Worm (Caenorhabditis elegans) whole organism, L3 larva: ENCODE measurements around the gene F13E9.9.

Experiments
- R02D3.7 ChIP-seq: fragments of 150-350 bp; optimal IDR thresholded peaks from 2 replicates; lab custom pipeline; 2014; ENCODE audit warnings: missing biosample characterization, missing genetic modification characterization
- ZK546.5 ChIP-seq: sonication (generic microtip); optimal IDR thresholded peaks from 2 replicates; lab custom pipeline; 2017; ENCODE audit warnings: missing biosample characterization, missing genetic modification characterization
- ama-1 ChIP-seq: fragments of 150-350 bp; optimal IDR thresholded peaks from 2 replicates; lab custom pipeline; 2018
- ceh-28 ChIP-seq: fragments of 150-350 bp; optimal IDR thresholded peaks from 2 replicates; lab custom pipeline; 2014; ENCODE audit warnings: missing biosample characterization, missing genetic modification reagents, missing genetic modification characterization
- ceh-9 ChIP-seq: sonication (generic microtip); optimal IDR thresholded peaks from 2 replicates; lab custom pipeline; 2018; ENCODE audit warnings: missing biosample characterization, missing genetic modification characterization
- egl-27 ChIP-seq: sonication (generic microtip); optimal IDR thresholded peaks from 4 replicates; lab custom pipeline; 2017; ENCODE audit warnings: missing biosample characterization, missing genetic modification reagents, missing genetic modification characterization
- egl-5 ChIP-seq: fragments of 150-350 bp; optimal IDR thresholded peaks from 2 replicates; lab custom pipeline; 2017; ENCODE audit warnings: missing biosample characterization, missing genetic modification reagents, missing genetic modification characterization, inconsistent platforms
- elt-1 ChIP-seq: fragments of 150-350 bp; optimal IDR thresholded peaks from 2 replicates; lab custom pipeline; 2014; ENCODE audit warnings: missing biosample characterization, missing genetic modification characterization
- elt-2 ChIP-seq: sonication (generic microtip); optimal IDR thresholded peaks from 2 replicates; lab custom pipeline; 2016; ENCODE audit warnings: missing genetic modification reagents, mild to moderate bottlenecking, missing genetic modification characterization, missing compliant biosample characterization
- elt-3 ChIP-seq, 3 experiments: fragments of 150-350 bp in 1 of 3; sonication (generic microtip) in 2 of 3; optimal IDR thresholded peaks; 2 replicates in 2 of 3; 4 replicates in 1 of 3; lab custom pipeline; 2014 to 2017; ENCODE audit warnings: missing biosample characterization in 3 of 3, missing genetic modification characterization in 3 of 3
- fkh-10 ChIP-seq: sonication (generic microtip); optimal IDR thresholded peaks from 2 replicates; lab custom pipeline; 2017; ENCODE audit warnings: missing biosample characterization, missing genetic modification reagents, missing genetic modification characterization
- fkh-2 ChIP-seq: fragments of 150-350 bp; optimal IDR thresholded peaks from 2 replicates; lab custom pipeline; 2014; ENCODE audit warnings: missing biosample characterization, missing genetic modification reagents, missing genetic modification characterization
- fos-1 ChIP-seq: fragments of 150-350 bp; optimal IDR thresholded peaks from 2 replicates; lab custom pipeline; 2014; ENCODE audit warnings: missing biosample characterization, missing genetic modification characterization
- hmg-11 ChIP-seq: sonication (generic microtip); optimal IDR thresholded peaks from 2 replicates; lab custom pipeline; 2016; ENCODE audit warnings: missing genetic modification characterization, missing compliant biosample characterization
- lin-15B ChIP-seq: fragments of 150-350 bp; optimal IDR thresholded peaks from 2 replicates; lab custom pipeline; 2014; ENCODE audit warnings: missing biosample characterization, missing genetic modification characterization
- lin-39 ChIP-seq: fragments of 150-350 bp; optimal IDR thresholded peaks from 2 replicates; lab custom pipeline; 2018; ENCODE audit warnings: missing biosample characterization, missing genetic modification reagents, missing genetic modification characterization
- lsy-12 ChIP-seq: sonication (generic microtip); optimal IDR thresholded peaks from 2 replicates; lab custom pipeline; 2016; ENCODE audit warnings: mild to moderate bottlenecking, missing genetic modification characterization, missing compliant biosample characterization
- mdl-1 ChIP-seq: fragments of 150-350 bp; optimal IDR thresholded peaks from 2 replicates; lab custom pipeline; 2014; ENCODE audit warnings: missing biosample characterization, missing genetic modification characterization
- mml-1 ChIP-seq: fragments of 150-350 bp; sonication (generic microtip); optimal IDR thresholded peaks from 3 replicates; lab custom pipeline; 2014; ENCODE audit warnings: missing biosample characterization, missing genetic modification characterization
- nfya-1 ChIP-seq: sonication (generic microtip); optimal IDR thresholded peaks from 2 replicates; lab custom pipeline; 2017; ENCODE audit warnings: missing genetic modification characterization, mild to moderate bottlenecking, missing compliant biosample characterization, antibody characterized with exemption, moderate library complexity; ENCODE audit not compliant: insufficient read depth
- nhr-11 ChIP-seq: fragments of 150-350 bp; optimal IDR thresholded peaks from 2 replicates; lab custom pipeline; 2014; ENCODE audit warnings: missing biosample characterization, missing genetic modification characterization
- nhr-23 ChIP-seq: fragments of 150-350 bp; optimal IDR thresholded peaks from 2 replicates; lab custom pipeline; 2014; ENCODE audit warnings: missing biosample characterization, missing genetic modification reagents, missing genetic modification characterization
- nhr-237 ChIP-seq: fragments of 150-350 bp; optimal IDR thresholded peaks from 2 replicates; lab custom pipeline; 2014; ENCODE audit warnings: missing biosample characterization, missing genetic modification characterization
- nhr-25 ChIP-seq: sonication (generic microtip); optimal IDR thresholded peaks from 2 replicates; lab custom pipeline; 2017; ENCODE audit warnings: missing biosample characterization, missing genetic modification characterization
- nhr-28 ChIP-seq: fragments of 150-350 bp; optimal IDR thresholded peaks from 2 replicates; lab custom pipeline; 2014; ENCODE audit warnings: missing biosample characterization, missing genetic modification characterization
- nhr-43 ChIP-seq: sonication (generic microtip); optimal IDR thresholded peaks from 2 replicates; lab custom pipeline; 2016; ENCODE audit warnings: mild to moderate bottlenecking, missing genetic modification characterization, missing compliant biosample characterization; ENCODE audit not compliant: poor library complexity, severe bottlenecking
- nhr-67 ChIP-seq: fragments of 150-350 bp; optimal IDR thresholded peaks from 2 replicates; lab custom pipeline; 2014; ENCODE audit warnings: missing biosample characterization, missing genetic modification characterization
- nhr-76 ChIP-seq: fragments of 150-350 bp; sonication (generic microtip); optimal IDR thresholded peaks from 5 replicates; lab custom pipeline; 2014; ENCODE audit warnings: missing biosample characterization, missing genetic modification characterization
- pha-4 ChIP-seq: fragments of 150-350 bp; optimal IDR thresholded peaks from 2 replicates; lab custom pipeline; 2014; ENCODE audit warnings: missing biosample characterization, missing genetic modification reagents, missing genetic modification characterization
- pqm-1 ChIP-seq: fragments of 150-350 bp; optimal IDR thresholded peaks from 2 replicates; lab custom pipeline; 2017; ENCODE audit warnings: missing biosample characterization, missing genetic modification characterization, inconsistent platforms
- sea-2 ChIP-seq: fragments of 150-350 bp; sonication (generic microtip); optimal IDR thresholded peaks from 4 replicates; lab custom pipeline; 2014; ENCODE audit warnings: missing biosample characterization, missing genetic modification reagents, missing genetic modification characterization
- skn-1 ChIP-seq: fragments of 150-350 bp; optimal IDR thresholded peaks from 2 replicates; lab custom pipeline; 2014; ENCODE audit warnings: missing biosample characterization, missing genetic modification characterization
- snpc-4 ChIP-seq: fragments of 150-350 bp; optimal IDR thresholded peaks from 2 replicates; lab custom pipeline; 2014; ENCODE audit warnings: missing biosample characterization, missing genetic modification characterization
- tbx-2 ChIP-seq: sonication (generic microtip); optimal IDR thresholded peaks from 2 replicates; lab custom pipeline; 2016; ENCODE audit warnings: mild to moderate bottlenecking, missing genetic modification characterization, missing compliant biosample characterization
- zag-1 ChIP-seq: fragments of 150-350 bp; optimal IDR thresholded peaks from 2 replicates; lab custom pipeline; 2014; ENCODE audit warnings: missing biosample characterization, missing genetic modification characterization
- ztf-11 ChIP-seq: fragments of 150-350 bp; optimal IDR thresholded peaks from 2 replicates; lab custom pipeline; 2014; ENCODE audit warnings: missing biosample characterization, missing genetic modification characterization

The F13E9.9 gene

DNA sequence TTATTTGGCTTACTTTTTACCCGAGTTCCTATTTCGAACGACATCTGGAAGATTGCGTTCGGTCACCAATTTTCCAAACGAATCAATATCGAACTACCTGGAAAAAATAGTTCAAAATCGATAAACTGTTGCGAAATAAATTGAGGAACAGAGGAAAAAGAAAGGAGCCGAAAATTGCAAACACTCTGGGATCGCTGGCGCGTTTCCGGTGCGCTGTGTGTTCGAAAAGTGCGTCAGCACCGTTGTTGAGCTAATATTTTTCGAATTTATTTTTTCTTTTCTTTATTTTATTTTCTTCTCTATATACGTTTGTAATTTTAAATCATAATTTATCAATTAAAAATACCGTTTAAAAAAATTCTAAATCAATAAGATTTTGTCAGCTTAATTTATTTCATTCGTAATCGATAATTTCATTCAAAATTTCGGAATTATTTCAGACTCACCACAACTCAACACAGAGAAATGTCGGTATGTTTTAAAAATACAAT lies 34.1 kb upstream of the F13E9.9 start, which contains the start of the genes dnc-1 and lsm-7 (continued):
- TF ChIP-seq zag-1 (tag; lab: Kevin White, UChicago), result no peak
- TF ChIP-seq elt-2 (tag; lab: Kevin White, UChicago), result peak; percentile 28
- TF ChIP-seq fkh-10 (GFP tag; lab: Kevin White, UChicago), result peak; percentile 57
- no peak for TF ChIP-seq egl-5 (tag; lab: Kevin White, UChicago)
- TF ChIP-seq nhr-23, result peak; percentile 49
- TF ChIP-seq ceh-9 (tag; lab: Kevin White, UChicago), result no peak
- no peak for TF ChIP-seq ZK546.5 (tag; lab: Kevin White, UChicago)
- TF ChIP-seq R02D3.7 (tag; lab: Kevin White, UChicago), result peak; percentile 34
- TF ChIP-seq fkh-2 (tag; lab: Kevin White, UChicago), result no peak
- TF ChIP-seq fos-1 (tag; lab: Kevin White, UChicago), result no peak
- peak; percentile 77 for TF ChIP-seq ceh-28 (tag; lab: Kevin White, UChicago)
- no peak for TF ChIP-seq elt-3 (tag; optimal IDR thresholded peaks at IDR 0.05; lab: Kevin White, UChicago)
- no peak for TF ChIP-seq egl-27 (tag; lab: Kevin White, UChicago)
- no peak for TF ChIP-seq sea-2 (GFP tag; lab: Kevin White, UChicago)

DNA sequence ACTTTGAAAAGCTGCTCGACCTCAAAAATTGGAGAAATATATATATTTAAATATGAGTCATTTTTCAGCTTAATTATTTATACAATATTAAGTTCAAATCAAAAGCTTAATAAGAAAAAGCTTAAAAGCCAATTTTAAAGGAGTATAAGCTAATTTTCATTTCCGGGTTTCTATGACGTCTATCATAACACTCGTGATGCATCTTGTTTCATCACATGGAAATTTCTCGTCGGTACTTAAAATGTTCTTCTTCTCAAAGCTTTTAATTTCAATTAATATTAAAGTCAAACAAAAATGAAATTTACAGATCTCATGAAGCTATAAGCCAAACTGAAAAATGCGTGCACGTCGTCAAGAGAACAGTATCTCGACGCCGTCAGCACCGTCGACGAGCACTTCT lies 20.8 kb upstream of the F13E9.9 start, which contains the start of gene rbr-2:
Gene rbr-2 (plus strand): TSS at position 301 of the 400 bp plus-strand sequence.
- TF ChIP-seq skn-1 (no peak), mml-1 (no peak), ztf-11 (no peak), tbx-2 (tag; lab: Kevin White, UChicago) (no peak), fkh-2 (tag; lab: Kevin White, UChicago) (no peak), mdl-1 (no peak), nhr-237 (tag; lab: Kevin White, UChicago) (no peak), lin-39 (tag; lab: Kevin White, UChicago) (no peak), ceh-28 (tag; lab: Kevin White, UChicago) (no peak)

DNA sequence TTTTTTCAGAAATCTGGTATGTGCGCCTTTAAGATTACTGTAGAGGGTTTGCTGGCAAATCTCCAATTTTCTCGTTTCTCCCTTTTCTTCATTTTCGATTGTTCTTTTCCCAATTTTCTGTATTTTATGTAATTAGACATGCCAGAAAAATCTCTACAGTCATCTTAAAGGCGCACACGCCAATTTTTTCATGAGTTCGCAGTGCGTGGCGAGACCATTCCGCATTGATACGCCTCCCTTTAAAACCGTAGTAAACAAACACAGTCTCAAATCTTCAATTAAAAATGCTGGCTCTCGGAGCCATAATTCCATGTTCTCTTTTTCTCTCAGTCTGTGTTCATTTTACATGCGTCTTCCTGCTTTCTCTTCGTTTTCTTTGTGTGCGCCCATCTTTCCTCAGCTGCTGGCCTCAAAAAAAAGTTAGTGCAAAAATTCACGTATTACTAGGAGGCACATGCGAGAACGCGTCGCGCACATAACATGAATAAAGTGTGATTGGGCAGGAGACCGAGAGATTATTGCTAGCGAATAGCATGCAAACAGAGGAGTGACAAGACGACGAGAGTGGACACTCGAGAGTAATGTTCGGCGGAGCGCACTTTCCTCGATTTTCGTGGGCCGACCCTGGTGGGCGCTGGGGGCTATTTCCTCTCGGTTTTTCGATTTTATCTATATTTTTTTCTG lies 20.0 kb upstream of the F13E9.9 start:
- TF ChIP-seq tbx-2 (tag; lab: Kevin White, UChicago) (no peak), fkh-2 (tag; lab: Kevin White, UChicago) (no peak), hmg-11 (tag; lab: Kevin White, UChicago) (peak; percentile 90), lin-39 (tag; lab: Kevin White, UChicago) (peak; percentile 78), nhr-76 (tag; lab: Kevin White, UChicago) (no peak), ZK546.5 (tag; lab: Kevin White, UChicago) (no peak), pha-4 (tag; lab: Kevin White, UChicago) (peak; percentile 73), mdl-1 (peak; percentile 65), skn-1 (peak; percentile 38), ceh-9 (tag; lab: Kevin White, UChicago) (no peak), R02D3.7 (tag; lab: Kevin White, UChicago) (peak; percentile 17), lin-15B (peak; percentile 85), nhr-25 (tag; lab: Kevin White, UChicago) (peak; percentile 81), elt-3 (tag; optimal IDR thresholded peaks at IDR 0.05; lab: Kevin White, UChicago) (no peak), lsy-12 (peak; percentile 40), nhr-11 (tag; lab: Kevin White, UChicago) (peak; percentile 51), elt-1 (tag; lab: Kevin White, UChicago) (peak; percentile 66), snpc-4 (tag; lab: Kevin White, UChicago) (peak; percentile 70), elt-2 (tag; lab: Kevin White, UChicago) (peak; percentile 72), nhr-237 (tag; lab: Kevin White, UChicago) (no peak), nfya-1 (tag; lab: Kevin White, UChicago) (peak; percentile 83), pqm-1 (tag; lab: Kevin White, UChicago) (peak; percentile 20), ceh-28 (tag; lab: Kevin White, UChicago) (peak; percentile 8), ama-1 (lab: Kevin White, UChicago) (peak; percentile 60), nhr-43 (tag; lab: Kevin White, UChicago) (peak; percentile 2), zag-1 (tag; lab: Kevin White, UChicago) (no peak), nhr-67 (tag; lab: Kevin White, UChicago) (no peak), nhr-23 (peak; percentile 56), nhr-28 (tag; lab: Kevin White, UChicago) (no peak), ztf-11 (no peak), mml-1 (no peak), egl-5 (tag; lab: Kevin White, UChicago) (peak; percentile 85), fkh-10 (GFP tag; lab: Kevin White, UChicago) (peak; percentile 61)
